Worm (Caenorhabditis elegans): ENCODE data around the gene M57.2.

DNA sequence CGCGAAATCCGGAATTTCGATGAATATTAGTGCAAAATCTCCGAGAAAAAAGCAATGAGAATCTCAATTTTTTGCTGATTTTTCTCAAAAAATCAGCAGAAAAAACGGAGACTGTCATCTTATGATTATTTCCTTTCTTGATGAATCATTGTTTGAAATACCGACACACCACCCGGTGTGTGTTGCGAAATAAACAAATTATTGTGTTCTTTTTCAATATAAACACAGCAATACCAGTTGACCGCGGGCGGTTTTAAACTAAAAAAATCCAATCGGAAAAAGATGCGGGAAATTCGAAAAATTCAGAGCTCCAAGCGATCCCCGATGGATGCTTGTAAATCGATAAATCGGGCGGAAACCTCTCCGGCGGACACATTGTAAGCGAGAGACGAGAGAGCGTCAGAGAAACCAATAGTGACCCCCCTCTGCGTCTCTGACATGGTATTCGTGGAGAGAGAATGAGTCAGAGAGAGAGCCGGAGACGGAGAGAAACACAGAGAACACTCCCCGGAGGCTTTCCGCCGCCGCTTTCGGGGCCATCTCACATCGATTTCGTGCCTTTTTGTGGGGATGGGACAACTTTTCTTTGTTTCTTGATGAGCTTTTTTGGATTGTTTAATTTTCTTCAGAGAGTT, 11.6 kb upstream of the M57.2 start:
- no peak for TF ChIP-seq lsy-2 (tag; optimal IDR thresholded peaks at IDR 0.05)
- no peak for TF ChIP-seq ztf-11 (tag; optimal IDR thresholded peaks at IDR 0.05)
- TF ChIP-seq nhr-76 (tag; optimal IDR thresholded peaks at IDR 0.05), result no peak
- no peak for TF ChIP-seq mls-2 (tag; optimal IDR thresholded peaks at IDR 0.05)

All from whole organism, mixed stage, embryonic.